Worm (Caenorhabditis elegans): ENCODE data around the gene lgg-2.

ce11 chrIV:10980628-10981027, 44.9 kb upstream of the lgg-2 start:
- no peak for TF ChIP-seq flt-1 (GFP tag; IDR thresholded peaks at IDR 0.05)
- no peak for TF ChIP-seq tab-1 (GFP tag; IDR thresholded peaks at IDR 0.05)
- TF ChIP-seq cog-1 (tag; optimal IDR thresholded peaks at IDR 0.05) = no peak

All from whole organism, midembryonic.